Fruit fly (Drosophila melanogaster): ENCODE measurements around the gene CG14022.

dm6 chr2L:5338721-5339036, 10.0 kb upstream of the CG14022 start:
- no peak for TF ChIP-seq Sin3A (optimal IDR thresholded peaks at IDR 0.05)
- TF ChIP-seq ttk (optimal IDR thresholded peaks at IDR 0.05): no peak
- TF ChIP-seq insv (optimal IDR thresholded peaks at IDR 0.05): no peak
- TF ChIP-seq psq (optimal IDR thresholded peaks at IDR 0.05): no peak
- TF ChIP-seq h (optimal IDR thresholded peaks at IDR 0.05): no peak
- TF ChIP-seq Myc (optimal IDR thresholded peaks at IDR 0.05): no peak
